Worm (Caenorhabditis elegans) whole organism, L2 larva: ENCODE results near the gene rcq-5.

ENCODE experiments used
- C34F6.9 ChIP-seq: fragments of 150-350 bp; optimal IDR thresholded peaks from 2 replicates; lab custom pipeline; 2014; ENCODE audit warnings: missing biosample characterization, missing genetic modification characterization
- F13H6.1 ChIP-seq: sonication (generic microtip); optimal IDR thresholded peaks from 2 replicates; lab custom pipeline; 2016; ENCODE audit warnings: missing genetic modification characterization, missing compliant biosample characterization
- Y55F3AM.14 ChIP-seq: fragments of 200-800 bp; sonication (Bioruptor generic); optimal IDR thresholded peaks from 2 replicates; lab custom pipeline; 2018; ENCODE audit warnings: mild to moderate bottlenecking, missing genetic modification characterization, missing compliant biosample characterization
- ZK546.5 ChIP-seq: sonication (generic microtip); optimal IDR thresholded peaks from 2 replicates; lab custom pipeline; 2017; ENCODE audit warnings: missing biosample characterization, missing genetic modification characterization
- alr-1 ChIP-seq: fragments of 150-350 bp; optimal IDR thresholded peaks from 2 replicates; lab custom pipeline; 2014; ENCODE audit warnings: missing biosample characterization, missing genetic modification characterization
- ama-1 ChIP-seq: fragments of 150-350 bp; optimal IDR thresholded peaks from 2 replicates; lab custom pipeline; 2018; ENCODE audit warnings: inconsistent platforms
- ceh-82 ChIP-seq: fragments of 150-350 bp; optimal IDR thresholded peaks from 2 replicates; lab custom pipeline; 2014; ENCODE audit warnings: missing biosample characterization, missing genetic modification characterization
- crh-2 ChIP-seq: sonication (generic microtip); optimal IDR thresholded peaks from 2 replicates; lab custom pipeline; 2017; ENCODE audit warnings: missing biosample characterization, missing genetic modification characterization
- dmd-4 ChIP-seq: sonication (generic microtip); optimal IDR thresholded peaks from 2 replicates; lab custom pipeline; 2017; ENCODE audit warnings: missing biosample characterization, missing genetic modification characterization
- egl-27 ChIP-seq: sonication (generic microtip); optimal IDR thresholded peaks from 3 replicates; lab custom pipeline; 2017; ENCODE audit warnings: missing biosample characterization, missing genetic modification reagents, missing genetic modification characterization
- fos-1 ChIP-seq: fragments of 150-350 bp; optimal IDR thresholded peaks from 2 replicates; lab custom pipeline; 2014; ENCODE audit warnings: missing biosample characterization, missing genetic modification characterization
- gmeb-1 ChIP-seq: fragments of 150-350 bp; optimal IDR thresholded peaks from 2 replicates; lab custom pipeline; 2014; ENCODE audit warnings: missing biosample characterization, missing genetic modification characterization
- lin-11 ChIP-seq: fragments of 150-350 bp; sonication (generic microtip); optimal IDR thresholded peaks from 2 replicates; lab custom pipeline; 2014; ENCODE audit warnings: missing biosample characterization, missing genetic modification characterization, inconsistent platforms, mixed read lengths
- lin-13 ChIP-seq: fragments of 150-350 bp; optimal IDR thresholded peaks from 2 replicates; lab custom pipeline; 2014; ENCODE audit warnings: missing biosample characterization, missing genetic modification reagents, missing genetic modification characterization
- lsy-2 ChIP-seq, 2 experiments: fragments of 150-350 bp in 1 of 2; sonication (generic microtip) in 1 of 2; optimal IDR thresholded peaks; 2 replicates each; lab custom pipeline; 2014 to 2017; ENCODE audit warnings: missing biosample characterization in 2 of 2, missing genetic modification characterization in 2 of 2
- mbf-1 ChIP-seq: sonication (generic microtip); optimal IDR thresholded peaks from 2 replicates; lab custom pipeline; 2017; ENCODE audit warnings: missing biosample characterization, missing genetic modification characterization
- mdl-1 ChIP-seq, 2 experiments: fragments of 150-350 bp in 1 of 2; sonication (generic microtip) in 1 of 2; optimal IDR thresholded peaks; 2 replicates each; lab custom pipeline; 2017; ENCODE audit warnings: missing biosample characterization in 2 of 2, missing genetic modification characterization in 2 of 2
- nhr-10 ChIP-seq: sonication (generic microtip); optimal IDR thresholded peaks from 2 replicates; lab custom pipeline; 2017; ENCODE audit warnings: missing biosample characterization, missing genetic modification characterization
- nhr-12 ChIP-seq: fragments of 150-350 bp; optimal IDR thresholded peaks from 2 replicates; lab custom pipeline; 2014; ENCODE audit warnings: missing biosample characterization, missing genetic modification characterization
- nhr-129 ChIP-seq: fragments of 150-350 bp; optimal IDR thresholded peaks from 2 replicates; lab custom pipeline; 2014; ENCODE audit warnings: missing biosample characterization, missing genetic modification characterization
- nhr-21 ChIP-seq: fragments of 150-350 bp; optimal IDR thresholded peaks from 2 replicates; lab custom pipeline; 2014; ENCODE audit warnings: missing biosample characterization, missing genetic modification characterization
- nhr-237 ChIP-seq: fragments of 150-350 bp; optimal IDR thresholded peaks from 2 replicates; lab custom pipeline; 2014; ENCODE audit warnings: missing biosample characterization, missing genetic modification characterization
- nhr-25 ChIP-seq: fragments of 150-350 bp; sonication (generic microtip); optimal IDR thresholded peaks from 3 replicates; lab custom pipeline; 2014; ENCODE audit warnings: missing biosample characterization, missing genetic modification characterization
- nhr-77 ChIP-seq: fragments of 150-350 bp; optimal IDR thresholded peaks from 2 replicates; lab custom pipeline; 2014; ENCODE audit warnings: missing biosample characterization, missing genetic modification characterization
- peb-1 ChIP-seq: fragments of 150-350 bp; optimal IDR thresholded peaks from 2 replicates; lab custom pipeline; 2014; ENCODE audit warnings: missing biosample characterization, missing genetic modification characterization
- sem-4 ChIP-seq: fragments of 150-350 bp; optimal IDR thresholded peaks from 2 replicates; lab custom pipeline; 2014; ENCODE audit warnings: missing biosample characterization, missing genetic modification reagents, missing genetic modification characterization
- skn-1 ChIP-seq: sonication (generic microtip); optimal IDR thresholded peaks from 2 replicates; lab custom pipeline; 2017; ENCODE audit warnings: missing biosample characterization, missing genetic modification characterization
- sma-9 ChIP-seq, 2 experiments: fragments of 150-350 bp in 1 of 2; sonication (generic microtip) in 1 of 2; optimal IDR thresholded peaks; 2 replicates each; lab custom pipeline; 2014 to 2016; ENCODE audit warnings: missing genetic modification characterization in 2 of 2, mild to moderate bottlenecking in 1 of 2, missing biosample characterization in 1 of 2, missing compliant biosample characterization in 1 of 2, missing genetic modification reagents in 1 of 2, moderate library complexity in 1 of 2
- snpc-4 ChIP-seq: fragments of 150-350 bp; optimal IDR thresholded peaks from 2 replicates; lab custom pipeline; 2014; ENCODE audit warnings: missing biosample characterization, missing genetic modification characterization
- unc-39 ChIP-seq: fragments of 150-350 bp; optimal IDR thresholded peaks from 2 replicates; lab custom pipeline; 2014; ENCODE audit warnings: missing biosample characterization, missing genetic modification characterization
- unc-55 ChIP-seq: fragments of 150-350 bp; sonication (generic microtip); optimal IDR thresholded peaks from 3 replicates; lab custom pipeline; 2014; ENCODE audit warnings: missing biosample characterization, missing genetic modification reagents, missing genetic modification characterization
- unc-62 ChIP-seq: fragments of 150-350 bp; optimal IDR thresholded peaks from 2 replicates; lab custom pipeline; 2014; ENCODE audit warnings: missing biosample characterization, missing genetic modification reagents, missing genetic modification characterization
- zag-1 ChIP-seq: fragments of 150-350 bp; optimal IDR thresholded peaks from 2 replicates; lab custom pipeline; 2014; ENCODE audit warnings: missing biosample characterization, missing genetic modification characterization
- ztf-1 ChIP-seq: fragments of 200-800 bp; sonication (Bioruptor generic); conservative IDR thresholded peaks from 2 replicates; pipeline ENCODE4 v1.3.6; 2022; ENCODE audit warnings: missing genetic modification characterization, missing compliant biosample characterization
- ztf-11 ChIP-seq: sonication (generic microtip); optimal IDR thresholded peaks from 2 replicates; lab custom pipeline; 2017; ENCODE audit warnings: missing biosample characterization, missing genetic modification characterization
- ztf-4 ChIP-seq: fragments of 150-350 bp; optimal IDR thresholded peaks from 2 replicates; lab custom pipeline; 2014; ENCODE audit warnings: missing biosample characterization, missing genetic modification characterization

Gene rcq-5

DNA sequence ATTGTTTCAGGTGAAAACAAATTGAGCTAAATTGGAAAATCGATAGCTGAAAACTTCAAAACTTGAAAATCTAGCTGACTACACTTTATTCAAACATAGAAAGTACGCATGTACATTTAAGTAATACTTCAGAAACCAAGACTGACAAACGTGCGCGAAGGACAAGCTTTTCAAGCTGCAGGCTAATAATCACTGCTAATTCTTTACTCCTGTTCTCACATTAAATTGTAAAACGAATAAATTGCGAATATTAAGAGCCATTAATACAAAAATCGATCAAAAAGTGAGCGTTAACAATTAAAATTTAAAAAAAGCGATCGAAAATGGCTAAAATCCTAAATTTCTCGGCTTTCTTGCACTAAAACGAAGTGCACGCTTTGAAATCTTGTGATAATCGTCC lies 29.3 kb upstream of the rcq-5 start:
- TF ChIP-seq ztf-11 (no peak), mbf-1 (no peak), skn-1 (tag; lab: Kevin White, UChicago) (no peak), fos-1 (tag; lab: Kevin White, UChicago) (no peak), egl-27 (tag; lab: Kevin White, UChicago) (no peak), ztf-4 (tag; lab: Kevin White, UChicago) (no peak), mdl-1 (tag; optimal IDR thresholded peaks at IDR 0.05; lab: Kevin White, UChicago) (no peak), nhr-21 (tag; lab: Kevin White, UChicago) (no peak), ztf-1 (GFP tag; lab: Robert Waterston, UW) (no peak), sma-9 (GFP tag; optimal IDR thresholded peaks at IDR 0.05; lab: Kevin White, UChicago) (no peak), sma-9 (tag; optimal IDR thresholded peaks at IDR 0.05; lab: Kevin White, UChicago) (no peak), unc-62 (no peak), ama-1 (no peak), nhr-10 (tag; lab: Kevin White, UChicago) (no peak), alr-1 (no peak), ZK546.5 (tag; lab: Kevin White, UChicago) (no peak), crh-2 (tag; lab: Kevin White, UChicago) (no peak), nhr-12 (no peak), nhr-77 (tag; lab: Kevin White, UChicago) (no peak)
- TF ChIP-seq, all 48 proteins: peak for 0

- TF ChIP-seq Y55F3AM.14 (GFP tag; lab: Kevin White, UChicago) (no peak), dmd-4 (tag; lab: Kevin White, UChicago) (no peak), sem-4 (tag; lab: Kevin White, UChicago) (no peak), snpc-4 (no peak), peb-1 (tag; lab: Kevin White, UChicago) (no peak), nhr-77 (tag; lab: Kevin White, UChicago) (no peak), skn-1 (tag; lab: Kevin White, UChicago) (no peak), nhr-25 (tag; lab: Kevin White, UChicago) (no peak), ceh-82 (tag; lab: Kevin White, UChicago) (no peak), lin-11 (no peak), unc-55 (GFP tag; lab: Kevin White, UChicago) (no peak), unc-39 (tag; lab: Kevin White, UChicago) (no peak), sma-9 (GFP tag; optimal IDR thresholded peaks at IDR 0.05; lab: Kevin White, UChicago) (no peak), sma-9 (tag; optimal IDR thresholded peaks at IDR 0.05; lab: Kevin White, UChicago) (no peak), F13H6.1 (tag; lab: Kevin White, UChicago) (no peak), unc-62 (no peak), C34F6.9 (no peak), lin-13 (no peak)
Observed at ce11 chrIII:4086536-4086935, 28.8 kb upstream of the rcq-5 start, which contains the start of gene kin-19. Gene kin-19, minus strand, starts transcription at chrIII:4086636.

ce11 chrIII:4085657-4086056 lies 27.9 kb upstream of the rcq-5 start:
- TF ChIP-seq nhr-237 (no peak), crh-2 (tag; lab: Kevin White, UChicago) (no peak), ztf-4 (tag; lab: Kevin White, UChicago) (no peak), nhr-25 (tag; lab: Kevin White, UChicago) (no peak), zag-1 (tag; lab: Kevin White, UChicago) (no peak), gmeb-1 (tag; lab: Kevin White, UChicago) (no peak), egl-27 (tag; lab: Kevin White, UChicago) (no peak), ama-1 (no peak), nhr-10 (tag; lab: Kevin White, UChicago) (no peak), F13H6.1 (tag; lab: Kevin White, UChicago) (no peak), lsy-2 (tag; optimal IDR thresholded peaks at IDR 0.05; lab: Kevin White, UChicago) (no peak), ZK546.5 (tag; lab: Kevin White, UChicago) (no peak), nhr-129 (no peak), sem-4 (tag; lab: Kevin White, UChicago) (no peak)

DNA sequence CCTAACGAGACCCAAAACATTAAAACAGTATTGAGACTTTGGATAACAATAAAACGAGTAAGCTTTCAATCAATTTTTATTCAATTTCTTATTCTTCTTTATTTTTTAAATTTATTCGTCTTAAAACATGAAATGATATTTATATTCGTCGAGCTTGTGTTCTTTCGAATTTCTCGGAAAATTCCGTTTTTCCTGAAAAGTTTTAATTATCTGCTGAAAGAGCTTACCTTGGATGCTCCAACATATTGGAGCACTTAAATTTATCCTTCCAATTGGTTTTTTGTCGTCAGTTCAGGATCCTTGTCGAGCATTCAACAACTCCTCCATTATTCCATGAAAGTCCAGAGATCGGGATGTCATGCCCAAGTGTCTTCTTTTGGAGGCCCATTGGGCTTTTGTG lies 25.7 kb upstream of the rcq-5 start:
- TF ChIP-seq nhr-77 (tag; lab: Kevin White, UChicago) (no peak), unc-39 (tag; lab: Kevin White, UChicago) (no peak), zag-1 (tag; lab: Kevin White, UChicago) (no peak), mbf-1 (no peak), C34F6.9 (no peak), ceh-82 (tag; lab: Kevin White, UChicago) (no peak), egl-27 (tag; lab: Kevin White, UChicago) (no peak)
